Fruit fly (Drosophila melanogaster) whole organism, adult: Measurements from ENCODE around the gene cic.

Source experiments
- CG12768 ChIP-seq: fragments of 200-800 bp; sonication (Bioruptor generic); optimal IDR thresholded peaks from 2 replicates; lab custom pipeline; 2017; ENCODE audit warnings: missing biosample characterization, missing genetic modification characterization, mild to moderate bottlenecking, moderate library complexity, missing genetic modification reagents
- CG5204 ChIP-seq: fragments of 200-800 bp; sonication (Bioruptor generic); optimal IDR thresholded peaks from 2 replicates; lab custom pipeline; 2016; ENCODE audit warnings: missing biosample characterization, missing genetic modification characterization
- CG7045 ChIP-seq: fragments of 200-800 bp; sonication (Bioruptor generic); optimal IDR thresholded peaks from 2 replicates; lab custom pipeline; 2017; ENCODE audit warnings: missing biosample characterization, mild to moderate bottlenecking, missing genetic modification characterization
- CG7101 ChIP-seq: fragments of 200-800 bp; sonication (Bioruptor generic); optimal IDR thresholded peaks from 2 replicates; lab custom pipeline; 2018; ENCODE audit warnings: missing biosample characterization, mild to moderate bottlenecking, missing genetic modification characterization, moderate library complexity
- Clk ChIP-seq: fragments of 200-800 bp; sonication (Bioruptor generic); optimal IDR thresholded peaks from 2 replicates; lab custom pipeline; 2017; ENCODE audit warnings: missing biosample characterization, missing genetic modification characterization
- Crg-1 ChIP-seq: fragments of 200-800 bp; sonication (Bioruptor generic); optimal IDR thresholded peaks from 2 replicates; lab custom pipeline; 2016; ENCODE audit warnings: missing biosample characterization, missing genetic modification characterization
- Hr96 ChIP-seq: fragments of 200-800 bp; sonication (Bioruptor generic); optimal IDR thresholded peaks from 2 replicates; lab custom pipeline; 2016; ENCODE audit warnings: missing biosample characterization, missing genetic modification characterization
- Mnt ChIP-seq: fragments of 200-800 bp; sonication (Bioruptor generic); optimal IDR thresholded peaks from 2 replicates; lab custom pipeline; 2016; ENCODE audit warnings: missing biosample characterization, mild to moderate bottlenecking, missing genetic modification characterization
- kay ChIP-seq: fragments of 200-800 bp; sonication (Bioruptor generic); peaks from one replicate; lab custom pipeline; 2016; ENCODE audit warnings: missing biosample characterization, missing genetic modification characterization, borderline replicate concordance
- ovo ChIP-seq: fragments of 200-800 bp; sonication (Bioruptor generic); optimal IDR thresholded peaks from 2 replicates; lab custom pipeline; 2016; ENCODE audit warnings: missing biosample characterization, missing genetic modification characterization
- pad ChIP-seq: fragments of 200-800 bp; sonication (Bioruptor generic); optimal IDR thresholded peaks from 3 replicates; lab custom pipeline; 2017; ENCODE audit warnings: missing biosample characterization, missing genetic modification characterization, mild to moderate bottlenecking, moderate library complexity, missing genetic modification reagents
- tj ChIP-seq: fragments of 200-800 bp; sonication (Bioruptor generic); optimal IDR thresholded peaks from 3 replicates; lab custom pipeline; 2017; ENCODE audit warnings: missing biosample characterization, mild to moderate bottlenecking, missing genetic modification characterization, moderate library complexity
- toe ChIP-seq: fragments of 200-800 bp; sonication (Bioruptor generic); optimal IDR thresholded peaks from 2 replicates; lab custom pipeline; 2016; ENCODE audit warnings: missing biosample characterization, missing genetic modification characterization

DNA sequence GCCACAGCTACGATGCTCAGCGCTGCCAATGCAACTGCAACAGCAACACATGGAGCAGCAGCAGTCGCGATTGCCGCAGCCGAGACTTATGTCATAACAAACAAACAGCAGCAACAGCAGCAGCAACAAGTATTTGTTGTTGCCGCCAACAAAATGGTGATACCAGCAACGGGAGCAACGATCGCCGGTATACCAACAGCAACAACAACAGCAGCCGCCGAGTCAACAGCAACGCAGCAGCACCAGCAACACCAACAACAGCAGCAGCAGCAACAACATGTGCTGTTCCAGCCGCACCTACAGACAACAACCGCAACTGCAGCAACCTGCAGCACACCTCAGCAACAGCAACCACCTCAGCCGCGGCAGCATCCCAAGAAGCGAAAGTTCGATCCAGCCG, 35.5 kb downstream of the cic start:
- TF ChIP-seq tj (GFP tag; lab: Kevin White, UChicago) = no peak
- no peak for TF ChIP-seq Mnt (GFP tag; lab: Kevin White, UChicago)
- TF ChIP-seq Hr96 (GFP tag; lab: Kevin White, UChicago) = no peak
- TF ChIP-seq Crg-1 (GFP tag; lab: Kevin White, UChicago) = no peak
- no peak for TF ChIP-seq Clk (GFP tag; lab: Kevin White, UChicago)
- TF ChIP-seq CG12768 (GFP tag; lab: Kevin White, UChicago) = no peak
- TF ChIP-seq kay (GFP tag; lab: Kevin White, UChicago) = no peak
- TF ChIP-seq CG7045 (GFP tag; lab: Kevin White, UChicago) = no peak
- no peak for TF ChIP-seq CG7101 (tag; lab: Kevin White, UChicago)
- no peak for TF ChIP-seq toe
- TF ChIP-seq pad (GFP tag; lab: Kevin White, UChicago) = no peak
- TF ChIP-seq CG5204 (GFP tag; lab: Kevin White, UChicago) = no peak
- TF ChIP-seq ovo (GFP tag; lab: Kevin White, UChicago) = no peak
